Fruit fly (Drosophila melanogaster) whole organism, embryonic: ENCODE results near the gene CG17327.

Source experiments
- CG13123 ChIP-seq: fragments of 200-800 bp; sonication (Bioruptor generic); optimal IDR thresholded peaks from 2 replicates; lab custom pipeline; 2016; ENCODE audit warnings: missing biosample characterization, missing genetic modification characterization
- CG33557 ChIP-seq: fragments of 200-800 bp; sonication (Bioruptor generic); optimal IDR thresholded peaks from 2 replicates; lab custom pipeline; 2019; ENCODE audit warnings: missing biosample characterization, mild to moderate bottlenecking, missing genetic modification characterization, moderate library complexity
- CG42726 ChIP-seq: fragments of 200-800 bp; sonication (Bioruptor generic); IDR thresholded peaks from 2 replicates; pipeline ENCODE4 v1.3.6; 2022; ENCODE audit warnings: missing biosample characterization, missing genetic modification characterization; ENCODE audit not compliant: partially characterized antibody
- D ChIP-seq, 2 experiments: fragments of 200-800 bp in 1 of 2; fragments of >200 bp in 1 of 2; sonication (Bioruptor generic) in 1 of 2; optimal IDR thresholded peaks; 2 replicates in 1 of 2; 3 replicates in 1 of 2; lab custom pipeline; 2017; ENCODE audit warnings: mild to moderate bottlenecking in 1 of 2, missing biosample characterization in 1 of 2, missing genetic modification characterization in 1 of 2, missing genetic modification reagents in 1 of 2
- E2f1 ChIP-seq: fragments of 200-800 bp; sonication (Bioruptor generic); IDR thresholded peaks from 2 replicates; pipeline ENCODE4 v1.3.6; 2022; ENCODE audit warnings: missing biosample characterization, missing genetic modification characterization
- HLH3B ChIP-seq: fragments of 200-800 bp; sonication (Bioruptor generic); IDR thresholded peaks from 2 replicates; pipeline ENCODE4 v1.3.6; 2022; ENCODE audit warnings: missing biosample characterization, missing genetic modification characterization
- Hr78 ChIP-seq, 2 experiments: fragments of 200-800 bp in 1 of 2; fragments of >200 bp in 1 of 2; sonication (Bioruptor generic) in 1 of 2; optimal IDR thresholded peaks; 2 replicates each; lab custom pipeline; 2017 to 2019; ENCODE audit warnings: missing biosample characterization in 2 of 2, missing genetic modification characterization in 2 of 2, mild to moderate bottlenecking in 1 of 2, moderate library complexity in 1 of 2
- ash1 ChIP-seq: fragments of 200-800 bp; sonication (Bioruptor generic); optimal IDR thresholded peaks from 2 replicates; lab custom pipeline; 2018; ENCODE audit warnings: missing biosample characterization, mild to moderate bottlenecking, missing genetic modification characterization
- luna ChIP-seq: fragments of 200-800 bp; sonication (Bioruptor generic); optimal IDR thresholded peaks from 2 replicates; lab custom pipeline; 2016; ENCODE audit warnings: missing biosample characterization, missing genetic modification characterization
- psq ChIP-seq: fragments of 200-800 bp; sonication (Bioruptor generic); optimal IDR thresholded peaks from 2 replicates; lab custom pipeline; 2017; ENCODE audit warnings: missing biosample characterization, missing genetic modification characterization
- unc-4 ChIP-seq: fragments of 200-800 bp; sonication (Bioruptor generic); IDR thresholded peaks from 2 replicates; pipeline ENCODE4 v1.3.6; 2022; ENCODE audit warnings: missing biosample characterization, missing genetic modification characterization; ENCODE audit not compliant: partially characterized antibody

- TF ChIP-seq CG13123 (GFP tag; lab: Kevin White, UChicago) = no peak
- TF ChIP-seq psq = no peak
- TF ChIP-seq D (optimal IDR thresholded peaks at IDR 0.05; lab: Kevin White, UChicago) = no peak
- TF ChIP-seq D (GFP tag; optimal IDR thresholded peaks at IDR 0.05; lab: Kevin White, UChicago) = no peak
- no peak for TF ChIP-seq CG42726 (GFP tag; lab: Robert Waterston, UW)
- TF ChIP-seq unc-4 (GFP tag; lab: Robert Waterston, UW) = peak; percentile 71
- TF ChIP-seq E2f1 (GFP tag; lab: Robert Waterston, UW) = no peak
- TF ChIP-seq Hr78 (GFP tag; optimal IDR thresholded peaks at IDR 0.05; lab: Kevin White, UChicago) = no peak
- TF ChIP-seq HLH3B (GFP tag; lab: Robert Waterston, UW) = no peak; the same call in 1 of the 2 replicates
- TF ChIP-seq luna (GFP tag; lab: Kevin White, UChicago) = no peak
- TF ChIP-seq CG33557 (GFP tag; lab: Kevin White, UChicago) = peak; percentile 36
- TF ChIP-seq ash1 (GFP tag; lab: Kevin White, UChicago) = no peak
These were observed 11.5 kb downstream of the CG17327 start, which contains the start of gene CG31342 for dm6 chr3R:12985828-12986530.
